Fruit fly (Drosophila melanogaster): ENCODE results near the gene CG3407.

The CG3407 gene

dm6 chr2L:3844898-3845713, 31.9 kb upstream of the CG3407 start (continued):
- no peak for TF ChIP-seq cas (GFP tag; IDR thresholded peaks at IDR 0.05)
- no peak for TF ChIP-seq NK7.1 (GFP tag; optimal IDR thresholded peaks at IDR 0.05)
- TF ChIP-seq nerfin-1 (tag; optimal IDR thresholded peaks at IDR 0.05): peak; percentile 62
- TF ChIP-seq rib (GFP tag; IDR thresholded peaks at IDR 0.05): no peak
- TF ChIP-seq CG15011 (GFP tag; optimal IDR thresholded peaks at IDR 0.05): no peak
- TF ChIP-seq btn (GFP tag; optimal IDR thresholded peaks at IDR 0.05): no peak
- TF ChIP-seq dm (GFP tag; optimal IDR thresholded peaks at IDR 0.05): no peak
- no peak for TF ChIP-seq odd (GFP tag; optimal IDR thresholded peaks at IDR 0.05)
- TF ChIP-seq mam (GFP tag; optimal IDR thresholded peaks at IDR 0.05): no peak
- TF ChIP-seq CG2129 (GFP tag; IDR thresholded peaks at IDR 0.05; ENCODE audit: partially characterized antibody): no peak
- TF ChIP-seq twi (tag; optimal IDR thresholded peaks at IDR 0.05): no peak
- TF ChIP-seq Ptx1 (GFP tag; IDR thresholded peaks at IDR 0.05): no peak
- no peak for TF ChIP-seq Xbp1 (GFP tag; optimal IDR thresholded peaks at IDR 0.05)
- no peak for TF ChIP-seq amos (GFP tag; IDR thresholded peaks at IDR 0.05; ENCODE audit: partially characterized antibody)
- TF ChIP-seq CG17361 (GFP tag; IDR thresholded peaks at IDR 0.05): peak; percentile 25; the same call in 1 of the 3 replicates
- TF ChIP-seq HLH54F (GFP tag; optimal IDR thresholded peaks at IDR 0.05): no peak
- no peak for TF ChIP-seq dan (GFP tag; IDR thresholded peaks at IDR 0.05)
- no peak for TF ChIP-seq ro (GFP tag; IDR thresholded peaks at IDR 0.05)
- no peak for TF ChIP-seq CG2202 (tag; optimal IDR thresholded peaks at IDR 0.05)
- TF ChIP-seq CG17328 (GFP tag; IDR thresholded peaks at IDR 0.05): peak; percentile 23; the same call in 1 of the 2 replicates
- peak; percentile 3 for TF ChIP-seq Chrac-16 (GFP tag; optimal IDR thresholded peaks at IDR 0.05)
- no peak for TF ChIP-seq cg (GFP tag; optimal IDR thresholded peaks at IDR 0.05)
- no peak for TF ChIP-seq CG1529 (GFP tag; optimal IDR thresholded peaks at IDR 0.05)
- TF ChIP-seq CG4820 (GFP tag; optimal IDR thresholded peaks at IDR 0.05): no peak
- no peak for TF ChIP-seq Awh (GFP tag; IDR thresholded peaks at IDR 0.05)
- no peak for TF ChIP-seq CG18619 (GFP tag; optimal IDR thresholded peaks at IDR 0.05)
- no peak for TF ChIP-seq Aef1 (GFP tag; IDR thresholded peaks at IDR 0.05)
- no peak for TF ChIP-seq stwl (tag; optimal IDR thresholded peaks at IDR 0.05)
- no peak for TF ChIP-seq insv (GFP tag; optimal IDR thresholded peaks at IDR 0.05)
- no peak for TF ChIP-seq unc-4 (GFP tag; IDR thresholded peaks at IDR 0.05; ENCODE audit: partially characterized antibody)
- no peak for TF ChIP-seq da (GFP tag; optimal IDR thresholded peaks at IDR 0.05)
- TF ChIP-seq CG7372 (GFP tag; IDR thresholded peaks at IDR 0.05): no peak
- peak; percentile 21 for TF ChIP-seq grau (tag; optimal IDR thresholded peaks at IDR 0.05)
- no peak for TF ChIP-seq tap (tag; optimal IDR thresholded peaks at IDR 0.05)
- TF ChIP-seq CG3726 (GFP tag; IDR thresholded peaks at IDR 0.05): no peak
- no peak for TF ChIP-seq CG11093 (GFP tag; IDR thresholded peaks at IDR 0.05)
- TF ChIP-seq Bgb (GFP tag; IDR thresholded peaks at IDR 0.05; ENCODE audit: partially characterized antibody): no peak
- no peak for TF ChIP-seq Hmr (GFP tag; optimal IDR thresholded peaks at IDR 0.05)
- TF ChIP-seq dmrt11E (tag; optimal IDR thresholded peaks at IDR 0.05): peak; percentile 74
- no peak for TF ChIP-seq CG3838 (GFP tag; optimal IDR thresholded peaks at IDR 0.05)
- TF ChIP-seq dati (GFP tag; IDR thresholded peaks at IDR 0.05): no peak
- peak; percentile 18 for TF ChIP-seq CG8924 (tag; optimal IDR thresholded peaks at IDR 0.05)
- no peak for TF ChIP-seq CG6791 (GFP tag; IDR thresholded peaks at IDR 0.05; ENCODE audit: partially characterized antibody)
- no peak for TF ChIP-seq trh (GFP tag; optimal IDR thresholded peaks at IDR 0.05)
- TF ChIP-seq slbo (GFP tag; IDR thresholded peaks at IDR 0.05): no peak
- TF ChIP-seq Atf6 (GFP tag; IDR thresholded peaks at IDR 0.05): no peak
- no peak for TF ChIP-seq kay (GFP tag; optimal IDR thresholded peaks at IDR 0.05)
- no peak for TF ChIP-seq crol (GFP tag; IDR thresholded peaks at IDR 0.05)
- no peak for TF ChIP-seq pzg (GFP tag; optimal IDR thresholded peaks at IDR 0.05)
- TF ChIP-seq CG3995 (GFP tag; optimal IDR thresholded peaks at IDR 0.05): no peak
- TF ChIP-seq CG34376 (GFP tag; optimal IDR thresholded peaks at IDR 0.05): no peak

All from whole organism, embryonic.